Fruit fly (Drosophila melanogaster) whole organism, embryonic: ENCODE data around the gene dwg.

Source experiments
- Atf-2 ChIP-seq: fragments of 200-800 bp; sonication (Bioruptor generic); optimal IDR thresholded peaks from 2 replicates; lab custom pipeline; 2016; ENCODE audit warnings: missing biosample characterization, missing genetic modification characterization
- BtbVII ChIP-seq: fragments of 200-800 bp; sonication (Bioruptor generic); optimal IDR thresholded peaks from 3 replicates; lab custom pipeline; 2017; ENCODE audit warnings: missing biosample characterization, mild to moderate bottlenecking, missing genetic modification characterization
- CG10431 ChIP-seq: fragments of 200-800 bp; sonication (Bioruptor generic); optimal IDR thresholded peaks from 3 replicates; lab custom pipeline; 2018; ENCODE audit warnings: missing biosample characterization, mild to moderate bottlenecking, missing genetic modification characterization
- CG12769 ChIP-seq: fragments of 200-800 bp; sonication (Bioruptor generic); optimal IDR thresholded peaks from 2 replicates; lab custom pipeline; 2019; ENCODE audit warnings: missing biosample characterization, mild to moderate bottlenecking, missing genetic modification characterization, moderate library complexity
- CG1603 ChIP-seq: fragments of 200-800 bp; sonication (Bioruptor generic); optimal IDR thresholded peaks from 2 replicates; lab custom pipeline; 2019; ENCODE audit warnings: missing biosample characterization, mild to moderate bottlenecking, missing genetic modification characterization, moderate library complexity
- CG16813 ChIP-seq: fragments of 200-800 bp; sonication (Bioruptor generic); IDR thresholded peaks from 3 replicates; pipeline ENCODE4 v1.3.6; 2022; ENCODE audit warnings: missing biosample characterization, missing genetic modification characterization; ENCODE audit not compliant: partially characterized antibody
- CG16815 ChIP-seq: fragments of 200-800 bp; sonication (Bioruptor generic); optimal IDR thresholded peaks from 3 replicates; lab custom pipeline; 2017; ENCODE audit warnings: missing biosample characterization, mild to moderate bottlenecking, missing genetic modification characterization
- CG17568 ChIP-seq: fragments of 200-800 bp; sonication (Bioruptor generic); optimal IDR thresholded peaks from 2 replicates; lab custom pipeline; 2018; ENCODE audit warnings: missing biosample characterization, mild to moderate bottlenecking, missing genetic modification characterization, moderate library complexity
- CG1792 ChIP-seq: fragments of 200-800 bp; sonication (Bioruptor generic); optimal IDR thresholded peaks from 2 replicates; lab custom pipeline; 2016; ENCODE audit warnings: missing biosample characterization, missing genetic modification characterization
- CG2129 ChIP-seq: fragments of 200-800 bp; sonication (Bioruptor generic); IDR thresholded peaks from 2 replicates; pipeline ENCODE4 v1.3.6; 2022; ENCODE audit warnings: missing biosample characterization, missing genetic modification characterization; ENCODE audit not compliant: partially characterized antibody
- CG2889 ChIP-seq: fragments of 200-800 bp; sonication (Bioruptor generic); IDR thresholded peaks from 3 replicates; pipeline ENCODE4 v1.3.6; 2022; ENCODE audit warnings: missing biosample characterization, missing genetic modification characterization
- CG4282 ChIP-seq: fragments of 200-800 bp; sonication (Bioruptor generic); optimal IDR thresholded peaks from 2 replicates; lab custom pipeline; 2016; ENCODE audit warnings: missing biosample characterization, missing genetic modification characterization
- CG8089 ChIP-seq: fragments of 200-800 bp; sonication (Bioruptor generic); optimal IDR thresholded peaks from 3 replicates; lab custom pipeline; 2016; ENCODE audit warnings: missing biosample characterization, missing genetic modification characterization
- CG8478 ChIP-seq: fragments of >200 bp; optimal IDR thresholded peaks from 2 replicates; lab custom pipeline; 2018
- CG9437 ChIP-seq: fragments of 200-800 bp; sonication (Bioruptor generic); optimal IDR thresholded peaks from 2 replicates; lab custom pipeline; 2018; ENCODE audit warnings: missing biosample characterization, mild to moderate bottlenecking, missing genetic modification characterization
- CHES-1-like ChIP-seq: fragments of 200-800 bp; sonication (Bioruptor generic); optimal IDR thresholded peaks from 2 replicates; lab custom pipeline; 2016; ENCODE audit warnings: missing biosample characterization, missing genetic modification characterization
- D19A ChIP-seq: fragments of 200-800 bp; optimal IDR thresholded peaks from 3 replicates; lab custom pipeline; 2019; ENCODE audit warnings: missing biosample characterization, mild to moderate bottlenecking, missing genetic modification characterization, moderate library complexity
- Dad ChIP-seq: fragments of 200-800 bp; sonication (Bioruptor generic); optimal IDR thresholded peaks from 3 replicates; lab custom pipeline; 2016; ENCODE audit warnings: missing biosample characterization, missing genetic modification characterization
- Deaf1 ChIP-seq: fragments of 200-800 bp; optimal IDR thresholded peaks from 3 replicates; lab custom pipeline; 2019; ENCODE audit warnings: missing biosample characterization, mild to moderate bottlenecking, missing genetic modification characterization, moderate library complexity
- Drgx ChIP-seq: fragments of 200-800 bp; sonication (Bioruptor generic); IDR thresholded peaks from 2 replicates; pipeline ENCODE4 v1.3.6; 2022; ENCODE audit warnings: missing biosample characterization, missing genetic modification characterization
- E2f1 ChIP-seq: fragments of 200-800 bp; sonication (Bioruptor generic); IDR thresholded peaks from 2 replicates; pipeline ENCODE4 v1.3.6; 2022; ENCODE audit warnings: missing biosample characterization, missing genetic modification characterization
- Ets65A ChIP-seq: fragments of 200-800 bp; sonication (Bioruptor generic); peaks from one replicate; lab custom pipeline; 2016; ENCODE audit warnings: missing biosample characterization, missing genetic modification characterization
- GATAe ChIP-seq: fragments of 200-800 bp; sonication (Bioruptor generic); conservative IDR thresholded peaks from 2 replicates; pipeline ENCODE4 v1.3.6; 2022; ENCODE audit warnings: missing biosample characterization, missing genetic modification characterization
- Gsc ChIP-seq: fragments of 200-800 bp; sonication (Bioruptor generic); IDR thresholded peaks from 2 replicates; pipeline ENCODE4 v1.3.6; 2022; ENCODE audit warnings: missing biosample characterization, missing genetic modification characterization
- HLH54F ChIP-seq: fragments of 200-800 bp; sonication (Bioruptor generic); optimal IDR thresholded peaks from 3 replicates; lab custom pipeline; 2016; ENCODE audit warnings: missing biosample characterization, missing genetic modification characterization
- MBD-R2 ChIP-seq: fragments of 200-800 bp; sonication (Bioruptor generic); IDR thresholded peaks from 2 replicates; pipeline ENCODE4 v1.3.6; 2022; ENCODE audit warnings: missing biosample characterization, missing genetic modification characterization
- NC2β ChIP-seq: fragments of 200-800 bp; sonication (Bioruptor generic); optimal IDR thresholded peaks from 2 replicates; lab custom pipeline; 2016; ENCODE audit warnings: missing biosample characterization, missing genetic modification characterization
- Oli ChIP-seq: fragments of 200-800 bp; sonication (Bioruptor generic); optimal IDR thresholded peaks from 2 replicates; lab custom pipeline; 2018; ENCODE audit warnings: missing biosample characterization, mild to moderate bottlenecking, missing genetic modification characterization, moderate library complexity
- Poxn ChIP-seq: fragments of 200-800 bp; sonication (Bioruptor generic); IDR thresholded peaks from 2 replicates; pipeline ENCODE4 v1.3.6; 2022; ENCODE audit warnings: missing biosample characterization, missing genetic modification characterization
- Ravus ChIP-seq: fragments of 200-800 bp; sonication (Bioruptor generic); IDR thresholded peaks from 2 replicates; pipeline ENCODE4 v1.3.6; 2022; ENCODE audit warnings: missing biosample characterization, missing genetic modification characterization
- Sin3A ChIP-seq: fragments of >200 bp; optimal IDR thresholded peaks from 2 replicates; lab custom pipeline; 2018
- TFAM ChIP-seq: fragments of 200-800 bp; sonication (Bioruptor generic); optimal IDR thresholded peaks from 2 replicates; lab custom pipeline; 2017; ENCODE audit warnings: missing biosample characterization, missing genetic modification characterization, inconsistent platforms
- ab ChIP-seq: fragments of 200-800 bp; sonication (Bioruptor generic); optimal IDR thresholded peaks from 2 replicates; lab custom pipeline; 2016; ENCODE audit warnings: missing biosample characterization, missing genetic modification characterization
- aop ChIP-seq: fragments of 200-800 bp; sonication (Bioruptor generic); IDR thresholded peaks from 2 replicates; pipeline ENCODE4 v1.3.6; 2022; ENCODE audit warnings: missing biosample characterization, missing genetic modification characterization
- ash1 ChIP-seq: fragments of 200-800 bp; sonication (Bioruptor generic); optimal IDR thresholded peaks from 2 replicates; lab custom pipeline; 2018; ENCODE audit warnings: missing biosample characterization, mild to moderate bottlenecking, missing genetic modification characterization
- bigmax ChIP-seq: fragments of 200-800 bp; sonication (Bioruptor generic); optimal IDR thresholded peaks from 2 replicates; lab custom pipeline; 2018; ENCODE audit warnings: missing biosample characterization, mild to moderate bottlenecking, missing genetic modification characterization
- chm ChIP-seq: fragments of 200-800 bp; sonication (Bioruptor generic); IDR thresholded peaks from 2 replicates; pipeline ENCODE4 v1.3.6; 2022; ENCODE audit warnings: missing biosample characterization, missing genetic modification characterization
- chn ChIP-seq: fragments of 200-800 bp; sonication (Bioruptor generic); optimal IDR thresholded peaks from 2 replicates; lab custom pipeline; 2016; ENCODE audit warnings: missing biosample characterization, missing genetic modification characterization
- ci ChIP-seq: fragments of 200-800 bp; sonication (Bioruptor generic); IDR thresholded peaks from 3 replicates; pipeline ENCODE4 v1.3.6; 2022; ENCODE audit warnings: missing biosample characterization, missing genetic modification characterization
- crp ChIP-seq, 2 experiments: fragments of 200-800 bp; sonication (Bioruptor generic); optimal IDR thresholded peaks; 2 replicates in 1 of 2; 3 replicates in 1 of 2; lab custom pipeline; 2017; ENCODE audit warnings: missing biosample characterization in 2 of 2, missing genetic modification characterization in 2 of 2, mild to moderate bottlenecking in 1 of 2, moderate library complexity in 1 of 2
- eve ChIP-seq, 2 experiments: fragments of >200 bp; optimal IDR thresholded peaks; 2 replicates each; lab custom pipeline; 2017; ENCODE audit warnings: missing biosample characterization in 2 of 2, missing genetic modification characterization in 2 of 2
- exex ChIP-seq: fragments of 200-800 bp; sonication (Bioruptor generic); optimal IDR thresholded peaks from 4 replicates; lab custom pipeline; 2018; ENCODE audit warnings: missing biosample characterization, mild to moderate bottlenecking, missing genetic modification characterization, moderate library complexity
- hb ChIP-seq: fragments of 200-800 bp; sonication (Bioruptor generic); IDR thresholded peaks from 3 replicates; pipeline ENCODE4 v1.3.6; 2022; ENCODE audit warnings: missing biosample characterization, missing genetic modification characterization; ENCODE audit not compliant: partially characterized antibody
- otp ChIP-seq: fragments of 200-800 bp; sonication (Bioruptor generic); IDR thresholded peaks from 3 replicates; pipeline ENCODE4, ENCODE4 v1.3.6; 2022; ENCODE audit warnings: missing biosample characterization, missing genetic modification characterization
- phol ChIP-seq: fragments of 200-800 bp; sonication (Bioruptor generic); optimal IDR thresholded peaks from 3 replicates; lab custom pipeline; 2018; ENCODE audit warnings: missing biosample characterization, mild to moderate bottlenecking, missing genetic modification characterization, moderate library complexity
- repo ChIP-seq: fragments of 200-800 bp; sonication (Bioruptor generic); optimal IDR thresholded peaks from 2 replicates; lab custom pipeline; 2016; ENCODE audit warnings: missing biosample characterization, missing genetic modification characterization
- scrt ChIP-seq: fragments of 200-800 bp; sonication (Bioruptor generic); optimal IDR thresholded peaks from 2 replicates; lab custom pipeline; 2018; ENCODE audit warnings: missing biosample characterization, mild to moderate bottlenecking, missing genetic modification characterization, moderate library complexity
- seq ChIP-seq: fragments of 200-800 bp; sonication (Bioruptor generic); IDR thresholded peaks from 2 replicates; pipeline ENCODE4 v1.3.6; 2022; ENCODE audit warnings: missing biosample characterization, missing genetic modification characterization
- twi ChIP-seq: fragments of 200-800 bp; optimal IDR thresholded peaks from 2 replicates; lab custom pipeline; 2019; ENCODE audit warnings: missing biosample characterization, mild to moderate bottlenecking, missing genetic modification characterization, moderate library complexity
- wdn ChIP-seq: fragments of 200-800 bp; sonication (Bioruptor generic); IDR thresholded peaks from 2 replicates; pipeline ENCODE4 v1.3.6; 2022; ENCODE audit warnings: missing biosample characterization, missing genetic modification characterization
- wor ChIP-seq: fragments of 200-800 bp; sonication (Bioruptor generic); IDR thresholded peaks from 2 replicates; pipeline ENCODE4 v1.3.6; 2022; ENCODE audit warnings: missing biosample characterization, missing genetic modification characterization
- yki ChIP-seq: fragments of >200 bp; optimal IDR thresholded peaks from 3 replicates; lab custom pipeline; 2018

Gene dwg

DNA sequence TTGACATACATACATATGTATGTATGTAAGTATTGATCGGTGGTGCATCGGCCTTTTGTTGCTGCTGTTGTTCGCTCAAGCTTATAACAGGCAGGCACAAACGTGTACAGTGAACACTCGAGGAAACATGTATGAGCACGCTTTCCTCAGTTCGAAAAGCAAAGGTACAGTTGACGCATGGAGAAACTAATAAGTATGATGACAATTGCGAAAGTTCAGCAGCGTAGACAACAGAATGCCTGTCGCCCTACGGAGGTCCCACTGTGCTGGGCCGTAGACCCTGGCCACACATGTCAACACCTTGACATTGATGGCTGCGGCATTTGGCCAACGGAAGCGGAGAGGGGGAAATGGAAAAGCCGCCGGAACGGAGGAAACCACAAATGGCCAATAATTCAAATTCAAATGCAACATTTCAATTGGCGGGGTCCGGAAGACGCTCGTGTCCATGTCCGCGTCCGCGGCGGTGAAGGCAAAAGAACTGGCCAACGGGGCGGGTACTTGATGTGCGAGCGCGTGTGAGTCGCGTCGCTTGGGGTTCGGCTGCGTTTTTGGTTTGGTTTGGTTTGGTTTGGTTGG is 19.3 kb upstream of the dwg start, which contains the start of gene CG2681 (continued):
- 0 out of 2 replicates have a peak, but pooled peaks have one; percentile 40 for TF ChIP-seq seq (GFP tag; lab: Robert Waterston, UW)
- no peak for TF ChIP-seq CG16813 (GFP tag; lab: Robert Waterston, UW)
- TF ChIP-seq ash1 (GFP tag; lab: Kevin White, UChicago), result no peak
- no peak for TF ChIP-seq CG16815 (GFP tag; lab: Kevin White, UChicago)
- TF ChIP-seq yki (lab: Kevin White, UChicago), result no peak
- TF ChIP-seq CG9437 (GFP tag; lab: Kevin White, UChicago), result peak; percentile 28
- TF ChIP-seq wor (GFP tag; lab: Robert Waterston, UW), result peak; percentile 24; the same call in 1 of the 2 replicates
- no peak for TF ChIP-seq exex (tag; lab: Kevin White, UChicago)
- peak; percentile 50 for TF ChIP-seq CG1603 (tag; lab: Kevin White, UChicago)
- no peak for TF ChIP-seq CG10431
- no peak for TF ChIP-seq Sin3A
- TF ChIP-seq repo (GFP tag; lab: Kevin White, UChicago), result no peak
- TF ChIP-seq CG2889, result 0 out of 3 replicates have a peak, but pooled peaks have one; percentile 48
- no peak for TF ChIP-seq aop (GFP tag; lab: Robert Waterston, UW)
- TF ChIP-seq D19A (tag; lab: Kevin White, UChicago), result no peak
- no peak for TF ChIP-seq Atf-2 (GFP tag; lab: Kevin White, UChicago)
- TF ChIP-seq HLH54F (GFP tag; lab: Kevin White, UChicago), result peak; percentile 46
- no peak for TF ChIP-seq BtbVII (GFP tag; lab: Kevin White, UChicago)
- no peak for TF ChIP-seq GATAe (GFP tag; lab: Robert Waterston, UW)
- no peak for TF ChIP-seq crp (GFP tag; optimal IDR thresholded peaks at IDR 0.05; lab: Kevin White, UChicago)
- no peak for TF ChIP-seq bigmax (GFP tag; lab: Kevin White, UChicago)
- TF ChIP-seq CG8089 (GFP tag; lab: Kevin White, UChicago), result no peak
- peak; percentile 66 for TF ChIP-seq E2f1 (GFP tag; lab: Robert Waterston, UW)
- 0 out of 2 replicates have a peak, but pooled peaks have one; percentile 23 for TF ChIP-seq wdn
- TF ChIP-seq chn (GFP tag; lab: Kevin White, UChicago), result no peak
- no peak for TF ChIP-seq Deaf1 (tag; lab: Kevin White, UChicago)
- 0 out of 2 replicates have a peak, but pooled peaks have one; percentile 3 for TF ChIP-seq Poxn
- peak; percentile 75 for TF ChIP-seq ci (GFP tag; lab: Robert Waterston, UW)
- no peak for TF ChIP-seq CG2129 (GFP tag; lab: Robert Waterston, UW)
- TF ChIP-seq ab, result no peak
- TF ChIP-seq Drgx (GFP tag; lab: Robert Waterston, UW), result peak; percentile 65
- no peak for TF ChIP-seq Oli (tag; lab: Kevin White, UChicago)
- 0 out of 3 replicates have a peak, but pooled peaks have one; percentile 51 for TF ChIP-seq otp (GFP tag; lab: Robert Waterston, UW)
- TF ChIP-seq Gsc (GFP tag; lab: Robert Waterston, UW), result no peak
- TF ChIP-seq CG1792 (GFP tag; lab: Kevin White, UChicago), result no peak
- TF ChIP-seq CG17568, result no peak
- TF ChIP-seq twi (tag; lab: Kevin White, UChicago), result no peak
- TF ChIP-seq NC2β (GFP tag; lab: Kevin White, UChicago), result no peak
- TF ChIP-seq chm (GFP tag; lab: Robert Waterston, UW), result peak; percentile 58; the same call in 1 of the 2 replicates
- TF ChIP-seq CHES-1-like, result no peak
- no peak for TF ChIP-seq CG4282 (GFP tag; lab: Kevin White, UChicago)
- no peak for TF ChIP-seq Dad (GFP tag; lab: Kevin White, UChicago)
- TF ChIP-seq Ets65A (GFP tag; lab: Kevin White, UChicago), result peak; percentile 94
- no peak for TF ChIP-seq hb (GFP tag; lab: Robert Waterston, UW)
- TF ChIP-seq Ravus (GFP tag; lab: Robert Waterston, UW), result no peak
- no peak for TF ChIP-seq eve (GFP tag; optimal IDR thresholded peaks at IDR 0.05; lab: Kevin White, UChicago)
- peak; percentile 17; the same call in 1 of the 2 replicates for TF ChIP-seq MBD-R2 (GFP tag; lab: Robert Waterston, UW)
- no peak for TF ChIP-seq CG8478 (lab: Kevin White, UChicago)
- no peak for TF ChIP-seq CG12769
- TF ChIP-seq phol (tag; lab: Kevin White, UChicago), result no peak
- no peak for TF ChIP-seq TFAM
- no peak for TF ChIP-seq scrt
